Worm (Caenorhabditis elegans) whole organism, late embryonic: ENCODE measurements around the gene ttc-36.

ENCODE experiments used
- C08G9.2 ChIP-seq: sonication (generic microtip); optimal IDR thresholded peaks from 2 replicates; lab custom pipeline; 2016; ENCODE audit warnings: mild to moderate bottlenecking, missing genetic modification characterization, moderate library complexity, missing compliant biosample characterization
- F13H6.1 ChIP-seq: sonication (generic microtip); optimal IDR thresholded peaks from 2 replicates; lab custom pipeline; 2016; ENCODE audit warnings: missing genetic modification characterization, missing compliant biosample characterization
- K09A11.1 ChIP-seq: sonication (generic microtip); optimal IDR thresholded peaks from 2 replicates; lab custom pipeline; 2017; ENCODE audit warnings: antibody characterized with exemption, mild to moderate bottlenecking, missing genetic modification characterization, missing compliant biosample characterization; ENCODE audit not compliant: insufficient read depth
- ceh-14 ChIP-seq: sonication (generic microtip); optimal IDR thresholded peaks from 2 replicates; lab custom pipeline; 2016; ENCODE audit warnings: missing genotype, missing genetic modification characterization, missing compliant biosample characterization
- ceh-18 ChIP-seq: sonication (generic microtip); optimal IDR thresholded peaks from 2 replicates; lab custom pipeline; 2016; ENCODE audit warnings: missing genetic modification characterization, missing compliant biosample characterization
- ceh-2 ChIP-seq: sonication (generic microtip); optimal IDR thresholded peaks from 2 replicates; lab custom pipeline; 2016; ENCODE audit warnings: missing genotype, missing genetic modification characterization, missing compliant biosample characterization
- ceh-30 ChIP-seq: fragments of 150-350 bp; optimal IDR thresholded peaks from 2 replicates; lab custom pipeline; 2014; ENCODE audit warnings: missing biosample characterization, missing genetic modification characterization
- ceh-31 ChIP-seq: sonication (generic microtip); optimal IDR thresholded peaks from 2 replicates; lab custom pipeline; 2016; ENCODE audit warnings: missing genetic modification characterization, missing compliant biosample characterization
- ceh-45 ChIP-seq: fragments of 200-800 bp; sonication (Bioruptor generic); IDR thresholded peaks from 2 replicates; pipeline ENCODE4 v1.3.6; 2022; ENCODE audit warnings: missing genetic modification reagents, missing genetic modification characterization, missing compliant biosample characterization
- ceh-48 ChIP-seq: sonication (generic microtip); optimal IDR thresholded peaks from 2 replicates; lab custom pipeline; 2016; ENCODE audit warnings: missing genetic modification characterization, inconsistent platforms, missing compliant biosample characterization
- ceh-6 ChIP-seq: fragments of 200-800 bp; sonication (Bioruptor generic); optimal IDR thresholded peaks from 2 replicates; lab custom pipeline; 2018; ENCODE audit warnings: mild to moderate bottlenecking, missing genetic modification characterization, missing compliant biosample characterization
- ceh-9 ChIP-seq: sonication (generic microtip); optimal IDR thresholded peaks from 2 replicates; lab custom pipeline; 2016; ENCODE audit warnings: mild to moderate bottlenecking, missing genetic modification characterization, inconsistent platforms, missing compliant biosample characterization
- che-1 ChIP-seq: sonication (generic microtip); optimal IDR thresholded peaks from 2 replicates; lab custom pipeline; 2016; ENCODE audit warnings: mild to moderate bottlenecking, missing genetic modification characterization, missing compliant biosample characterization
- elt-2 ChIP-seq: sonication (generic microtip); optimal IDR thresholded peaks from 2 replicates; lab custom pipeline; 2016; ENCODE audit warnings: missing genetic modification reagents, missing genetic modification characterization, missing compliant biosample characterization
- elt-4 ChIP-seq: sonication (generic microtip); optimal IDR thresholded peaks from 2 replicates; lab custom pipeline; 2016; ENCODE audit warnings: missing genetic modification characterization, missing compliant biosample characterization
- ets-4 ChIP-seq: sonication (generic microtip); optimal IDR thresholded peaks from 2 replicates; lab custom pipeline; 2016; ENCODE audit warnings: missing genetic modification characterization, missing compliant biosample characterization
- fax-1 ChIP-seq: sonication (generic microtip); optimal IDR thresholded peaks from 2 replicates; lab custom pipeline; 2016; ENCODE audit warnings: missing genotype, missing genetic modification characterization, missing compliant biosample characterization
- fkh-6 ChIP-seq: sonication (generic microtip); optimal IDR thresholded peaks from 2 replicates; lab custom pipeline; 2016; ENCODE audit warnings: missing genetic modification characterization, missing compliant biosample characterization
- gmeb-2 ChIP-seq: sonication (generic microtip); optimal IDR thresholded peaks from 2 replicates; lab custom pipeline; 2016; ENCODE audit warnings: missing genetic modification characterization, inconsistent platforms, missing compliant biosample characterization
- hlh-15 ChIP-seq: sonication (generic microtip); optimal IDR thresholded peaks from 2 replicates; lab custom pipeline; 2016; ENCODE audit warnings: missing genetic modification characterization, missing compliant biosample characterization
- hlh-30 ChIP-seq: sonication (generic microtip); optimal IDR thresholded peaks from 2 replicates; lab custom pipeline; 2017; ENCODE audit warnings: antibody characterized with exemption, missing genetic modification characterization, missing compliant biosample characterization; ENCODE audit not compliant: insufficient read depth
- hlh-6 ChIP-seq: sonication (generic microtip); optimal IDR thresholded peaks from 2 replicates; lab custom pipeline; 2016; ENCODE audit warnings: missing genotype, missing genetic modification characterization, missing compliant biosample characterization
- lim-6 ChIP-seq: sonication (generic microtip); optimal IDR thresholded peaks from 2 replicates; lab custom pipeline; 2016; ENCODE audit warnings: missing genetic modification characterization, missing compliant biosample characterization
- lin-11 ChIP-seq: fragments of 200-800 bp; sonication (Bioruptor generic); optimal IDR thresholded peaks from 2 replicates; lab custom pipeline; 2018; ENCODE audit warnings: mild to moderate bottlenecking, missing genetic modification characterization, missing compliant biosample characterization
- nfya-1 ChIP-seq: sonication (generic microtip); optimal IDR thresholded peaks from 2 replicates; lab custom pipeline; 2017; ENCODE audit warnings: missing genetic modification characterization, mild to moderate bottlenecking, missing compliant biosample characterization, antibody characterized with exemption, moderate library complexity
- npax-4 ChIP-seq: sonication (generic microtip); optimal IDR thresholded peaks from 2 replicates; lab custom pipeline; 2016; ENCODE audit warnings: missing genetic modification characterization, missing compliant biosample characterization
- odd-2 ChIP-seq: sonication (generic microtip); optimal IDR thresholded peaks from 2 replicates; lab custom pipeline; 2017; ENCODE audit warnings: antibody characterized with exemption, mild to moderate bottlenecking, missing genetic modification characterization, missing compliant biosample characterization
- pat-9 ChIP-seq: fragments of 200-800 bp; sonication (Bioruptor generic); optimal IDR thresholded peaks from 2 replicates; lab custom pipeline; 2018; ENCODE audit warnings: mild to moderate bottlenecking, missing genetic modification characterization, moderate library complexity, missing compliant biosample characterization
- pax-1 ChIP-seq: fragments of 150-350 bp; optimal IDR thresholded peaks from 2 replicates; lab custom pipeline; 2014; ENCODE audit warnings: missing biosample characterization, missing genetic modification characterization
- pros-1 ChIP-seq: fragments of 150-350 bp; optimal IDR thresholded peaks from 2 replicates; lab custom pipeline; 2014; ENCODE audit warnings: missing biosample characterization, missing genetic modification reagents, missing genetic modification characterization
- ref-2 ChIP-seq: sonication (generic microtip); optimal IDR thresholded peaks from 2 replicates; lab custom pipeline; 2016; ENCODE audit warnings: missing genetic modification characterization, missing compliant biosample characterization
- rnt-1 ChIP-seq: sonication (generic microtip); optimal IDR thresholded peaks from 2 replicates; lab custom pipeline; 2016; ENCODE audit warnings: missing genetic modification characterization, missing compliant biosample characterization
- sdc-2 ChIP-seq: sonication (generic microtip); optimal IDR thresholded peaks from 2 replicates; lab custom pipeline; 2016; ENCODE audit warnings: missing genotype, missing genetic modification characterization, missing compliant biosample characterization
- sox-2 ChIP-seq: fragments of 200-800 bp; sonication (Bioruptor generic); IDR thresholded peaks from 2 replicates; pipeline ENCODE4 v1.3.6; 2022; ENCODE audit warnings: missing genetic modification reagents, missing genetic modification characterization, missing compliant biosample characterization
- sox-4 ChIP-seq: sonication (generic microtip); optimal IDR thresholded peaks from 2 replicates; lab custom pipeline; 2017; ENCODE audit warnings: mild to moderate bottlenecking, missing genetic modification characterization, inconsistent platforms, missing compliant biosample characterization
- syd-9 ChIP-seq: sonication (generic microtip); optimal IDR thresholded peaks from 2 replicates; lab custom pipeline; 2016; ENCODE audit warnings: mild to moderate bottlenecking, missing genetic modification characterization, moderate library complexity, missing compliant biosample characterization
- tbx-2 ChIP-seq: sonication (generic microtip); optimal IDR thresholded peaks from 2 replicates; lab custom pipeline; 2016; ENCODE audit warnings: missing genetic modification characterization, missing compliant biosample characterization
- unc-3 ChIP-seq, 2 experiments: fragments of 200-800 bp in 1 of 2; sonication (Bioruptor generic) in 1 of 2; sonication (generic microtip) in 1 of 2; conservative IDR thresholded peaks in 1 of 2; optimal IDR thresholded peaks in 1 of 2; 2 replicates each; pipeline versions ENCODE4 v1.3.6 to Lab custom; 2016 to 2022; ENCODE audit warnings: missing compliant biosample characterization in 2 of 2, missing genetic modification characterization in 2 of 2, missing genetic modification reagents in 1 of 2
- unc-42 ChIP-seq: sonication (generic microtip); optimal IDR thresholded peaks from 2 replicates; lab custom pipeline; 2016; ENCODE audit warnings: missing genotype, missing genetic modification characterization, missing compliant biosample characterization
- unc-55 ChIP-seq: sonication (generic microtip); optimal IDR thresholded peaks from 2 replicates; lab custom pipeline; 2017; ENCODE audit warnings: missing biosample characterization, missing genetic modification reagents, missing genetic modification characterization
- unc-86 ChIP-seq: sonication (generic microtip); optimal IDR thresholded peaks from 2 replicates; lab custom pipeline; 2016; ENCODE audit warnings: missing genetic modification characterization, missing compliant biosample characterization
- zip-5 ChIP-seq: sonication (generic microtip); optimal IDR thresholded peaks from 2 replicates; lab custom pipeline; 2016; ENCODE audit warnings: missing genetic modification characterization, missing compliant biosample characterization
- ztf-16 ChIP-seq: sonication (generic microtip); optimal IDR thresholded peaks from 2 replicates; lab custom pipeline; 2017; ENCODE audit warnings: missing genetic modification characterization, missing compliant biosample characterization

Gene ttc-36

ce11 chrII:10029890-10030289, at the start of gene ttc-36:
TSS of gene ttc-36 (plus strand) at chrII:10030190.
- TF ChIP-seq ets-4 (tag; lab: Kevin White, UChicago) (no peak), ztf-16 (tag; lab: Kevin White, UChicago) (no peak), nfya-1 (no peak), sox-2 (GFP tag; lab: Robert Waterston, UW) (no peak), npax-4 (tag; lab: Kevin White, UChicago) (no peak), sdc-2 (no peak), sox-4 (tag; lab: Kevin White, UChicago) (no peak), hlh-30 (tag; lab: Kevin White, UChicago) (no peak), tbx-2 (tag; lab: Kevin White, UChicago) (no peak), unc-86 (tag; lab: Kevin White, UChicago) (no peak), ceh-14 (tag; lab: Kevin White, UChicago) (no peak), fax-1 (tag; lab: Kevin White, UChicago) (no peak)

- TF ChIP-seq pat-9 (tag; lab: Kevin White, UChicago) (no peak), rnt-1 (tag; lab: Kevin White, UChicago) (no peak), ceh-31 (tag; lab: Kevin White, UChicago) (no peak), F13H6.1 (tag; lab: Kevin White, UChicago) (no peak), unc-55 (GFP tag; lab: Kevin White, UChicago) (no peak), odd-2 (tag; lab: Kevin White, UChicago) (no peak), ceh-14 (tag; lab: Kevin White, UChicago) (no peak), ceh-6 (GFP tag; lab: Kevin White, UChicago) (no peak), ceh-30 (tag; lab: Kevin White, UChicago) (no peak), ceh-2 (tag; lab: Kevin White, UChicago) (no peak), fkh-6 (tag; lab: Kevin White, UChicago) (no peak), elt-2 (tag; lab: Kevin White, UChicago) (no peak), ceh-45 (GFP tag; lab: Robert Waterston, UW) (no peak), ceh-9 (tag; lab: Kevin White, UChicago) (no peak), zip-5 (tag; lab: Kevin White, UChicago) (no peak), sox-4 (tag; lab: Kevin White, UChicago) (no peak), lim-6 (tag; lab: Kevin White, UChicago) (no peak), lin-11 (tag; lab: Kevin White, UChicago) (no peak), pax-1 (no peak), hlh-30 (tag; lab: Kevin White, UChicago) (no peak)
These were observed 48.2 kb upstream of the ttc-36 start, which contains the start of gene sdz-38 for ce11 chrII:9981760-9982159. TSS of gene sdz-38 (minus strand) at chrII:9981860.

ce11 chrII:9982437-9982836, 47.6 kb upstream of the ttc-36 start:
- TF ChIP-seq unc-42 = peak; percentile 81
- peak; percentile 42 for TF ChIP-seq ceh-31 (tag; lab: Kevin White, UChicago)
- TF ChIP-seq ref-2 = no peak
- TF ChIP-seq odd-2 (tag; lab: Kevin White, UChicago) = no peak
- no peak for TF ChIP-seq pros-1

ce11 chrII:9984866-9985336, 45.1 kb upstream of the ttc-36 start:
- peak; percentile 86 for TF ChIP-seq ceh-31 (tag; lab: Kevin White, UChicago)
- no peak for TF ChIP-seq K09A11.1 (tag; lab: Kevin White, UChicago)
- TF ChIP-seq ceh-2 (tag; lab: Kevin White, UChicago) = peak; percentile 30
- TF ChIP-seq unc-55 (GFP tag; lab: Kevin White, UChicago) = peak; percentile 84
- no peak for TF ChIP-seq che-1 (tag; lab: Kevin White, UChicago)
- peak; percentile 22 for TF ChIP-seq nfya-1
- peak; percentile 93 for TF ChIP-seq ceh-18 (tag; lab: Kevin White, UChicago)
- TF ChIP-seq npax-4 (tag; lab: Kevin White, UChicago) = no peak
- no peak for TF ChIP-seq pax-1
- peak; percentile 45 for TF ChIP-seq ceh-14 (tag; lab: Kevin White, UChicago)
- peak; percentile 37 for TF ChIP-seq C08G9.2 (tag; lab: Kevin White, UChicago)
- TF ChIP-seq elt-2 (tag; lab: Kevin White, UChicago) = no peak
- peak; percentile 24 for TF ChIP-seq fax-1 (tag; lab: Kevin White, UChicago)
- TF ChIP-seq syd-9 (tag; lab: Kevin White, UChicago) = peak; percentile 11
- no peak for TF ChIP-seq hlh-15 (tag; lab: Kevin White, UChicago)
- TF ChIP-seq gmeb-2 = no peak
- peak; percentile 29 for TF ChIP-seq ceh-48 (tag; lab: Kevin White, UChicago)
- TF ChIP-seq F13H6.1 (tag; lab: Kevin White, UChicago) = peak; percentile 20
- peak; percentile 4 for TF ChIP-seq pros-1
- no peak for TF ChIP-seq unc-86 (tag; lab: Kevin White, UChicago)
- no peak for TF ChIP-seq elt-4 (tag; lab: Kevin White, UChicago)
- TF ChIP-seq ref-2 = peak; percentile 32
- no peak for TF ChIP-seq unc-3 (GFP tag; conservative IDR thresholded peaks at IDR 0.05; lab: Robert Waterston, UW)
- no peak for TF ChIP-seq unc-3 (tag; optimal IDR thresholded peaks at IDR 0.05; lab: Kevin White, UChicago)
- no peak for TF ChIP-seq pat-9 (tag; lab: Kevin White, UChicago)
- TF ChIP-seq hlh-6 = peak; percentile 13
